Worm (Caenorhabditis elegans): ENCODE measurements around the gene str-6.
"Not testable (repeated sequence)": the region's sequence is repeated elsewhere in the genome, so short reads cannot be mapped to it uniquely, and the experiment has no call there.

ce11 chrV:15754731-15755130 lies 4.7 kb upstream of the str-6 start, which contains the start of gene str-8:
- TF ChIP-seq W03F9.2, him-1 (tag; optimal IDR thresholded peaks at IDR 0.05): not testable (repeated sequence)
